Worm (Caenorhabditis elegans): ENCODE results near the gene cnd-1.

DNA sequence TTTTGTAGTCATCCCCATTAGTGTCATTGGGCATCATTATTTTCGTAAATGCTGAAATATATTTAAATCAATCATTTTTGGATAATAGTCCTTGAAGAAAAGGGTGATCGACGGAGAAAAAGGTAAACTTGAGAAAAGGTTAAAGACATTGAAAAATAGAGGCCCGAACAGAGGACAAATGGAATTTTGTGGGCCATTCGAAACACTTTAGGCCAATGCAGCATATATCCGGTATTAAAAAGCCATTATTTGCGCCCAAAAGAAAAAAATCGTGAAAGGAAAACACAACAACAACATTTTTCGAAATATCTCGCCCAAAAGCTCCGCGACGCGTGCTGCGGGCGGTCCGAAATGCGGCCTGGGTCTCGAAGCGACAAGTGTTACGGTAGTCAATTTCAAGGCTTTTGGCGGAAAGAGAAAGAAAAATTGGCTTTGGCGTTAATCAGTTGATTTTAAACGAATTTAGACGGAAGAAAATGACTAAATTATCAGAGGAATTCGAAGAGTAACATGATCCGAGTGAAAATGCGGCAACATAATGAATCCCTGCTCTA, 37.5 kb downstream of the cnd-1 start, which contains the start of gene morc-1:
- TF ChIP-seq cog-1 (tag; optimal IDR thresholded peaks at IDR 0.05) (no peak), T22C8.4 (GFP tag; IDR thresholded peaks at IDR 0.05) (no peak)

All from whole organism, midembryonic.